Worm (Caenorhabditis elegans): ENCODE data around the gene ZK546.2.

ce11 chrII:4954099-4954959 lies 8.5 kb downstream of the ZK546.2 start:
- no peak for TF ChIP-seq ceh-28 (tag; optimal IDR thresholded peaks at IDR 0.05)
- TF ChIP-seq nhr-77 (tag; optimal IDR thresholded peaks at IDR 0.05), result no peak
- TF ChIP-seq egl-27 (tag; optimal IDR thresholded peaks at IDR 0.05), result no peak
- no peak for TF ChIP-seq ceh-16 (tag; optimal IDR thresholded peaks at IDR 0.05)
- TF ChIP-seq skn-1 (tag; optimal IDR thresholded peaks at IDR 0.05), result no peak
- no peak for TF ChIP-seq ztf-11 (tag; optimal IDR thresholded peaks at IDR 0.05)
- no peak for TF ChIP-seq ama-1 (optimal IDR thresholded peaks at IDR 0.05)
- no peak for TF ChIP-seq jun-1 (tag; optimal IDR thresholded peaks at IDR 0.05)
- no peak for TF ChIP-seq lsy-12 (tag; optimal IDR thresholded peaks at IDR 0.05)
- no peak for TF ChIP-seq pha-4 (tag; optimal IDR thresholded peaks at IDR 0.05)
- TF ChIP-seq nhr-67 (tag; optimal IDR thresholded peaks at IDR 0.05), result no peak
- no peak for TF ChIP-seq egl-5 (tag; optimal IDR thresholded peaks at IDR 0.05)
- no peak for TF ChIP-seq mdl-1 (tag; optimal IDR thresholded peaks at IDR 0.05)
- TF ChIP-seq unc-62 (GFP tag; optimal IDR thresholded peaks at IDR 0.05), result no peak
